Worm (Caenorhabditis elegans) whole organism, L3 larva: ENCODE results near the gene F08H9.3.
"Not testable (repeated sequence)": the region's sequence is repeated elsewhere in the genome, so short reads cannot be mapped to it uniquely, and the experiment has no call there.

Experiments
- ama-1 ChIP-seq: fragments of 150-350 bp; optimal IDR thresholded peaks from 2 replicates; lab custom pipeline; 2018
- nhr-77 ChIP-seq: fragments of 150-350 bp; optimal IDR thresholded peaks from 2 replicates; lab custom pipeline; 2014; ENCODE audit warnings: missing biosample characterization, missing genetic modification characterization
- pha-4 ChIP-seq: fragments of 150-350 bp; optimal IDR thresholded peaks from 2 replicates; lab custom pipeline; 2014; ENCODE audit warnings: missing biosample characterization, missing genetic modification reagents, missing genetic modification characterization
- skn-1 ChIP-seq: fragments of 150-350 bp; optimal IDR thresholded peaks from 2 replicates; lab custom pipeline; 2014; ENCODE audit warnings: missing biosample characterization, missing genetic modification characterization

DNA sequence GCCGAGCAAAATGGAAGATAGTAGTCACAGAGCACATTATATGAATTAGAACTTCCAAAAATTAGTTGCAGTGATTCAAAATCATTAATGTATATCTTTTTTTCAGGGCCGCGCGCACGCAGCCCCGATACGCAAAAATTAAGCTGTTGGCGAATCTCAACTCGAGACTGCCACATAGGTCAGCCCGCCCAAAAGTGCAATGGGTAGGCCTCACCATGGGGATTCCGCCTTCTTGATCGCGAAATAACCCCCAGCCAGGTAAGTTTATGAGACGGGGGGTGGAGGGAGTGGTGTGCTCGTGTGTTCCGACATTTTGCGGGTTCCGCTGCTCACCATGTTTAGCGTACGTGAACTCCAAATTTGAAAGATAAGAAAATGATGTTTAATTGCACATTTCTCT, at the start of gene F08H9.3:
- TF ChIP-seq pha-4; skn-1 (tag; lab: Kevin White, UChicago); nhr-77 (tag; lab: Kevin White, UChicago): not testable (repeated sequence)
- peak; percentile 3 for TF ChIP-seq ama-1 (lab: Kevin White, UChicago)
